Worm (Caenorhabditis elegans) whole organism, L3 larva: Measurements from ENCODE around the gene C02F4.5.

Experiments
- R02D3.7 ChIP-seq: fragments of 150-350 bp; optimal IDR thresholded peaks from 2 replicates; lab custom pipeline; 2014; ENCODE audit warnings: missing biosample characterization, missing genetic modification characterization
- ama-1 ChIP-seq: fragments of 150-350 bp; optimal IDR thresholded peaks from 2 replicates; lab custom pipeline; 2018
- egl-27 ChIP-seq: sonication (generic microtip); optimal IDR thresholded peaks from 4 replicates; lab custom pipeline; 2017; ENCODE audit warnings: missing biosample characterization, missing genetic modification reagents, missing genetic modification characterization
- elt-1 ChIP-seq: fragments of 150-350 bp; optimal IDR thresholded peaks from 2 replicates; lab custom pipeline; 2014; ENCODE audit warnings: missing biosample characterization, missing genetic modification characterization
- nhr-237 ChIP-seq: fragments of 150-350 bp; optimal IDR thresholded peaks from 2 replicates; lab custom pipeline; 2014; ENCODE audit warnings: missing biosample characterization, missing genetic modification characterization
- zag-1 ChIP-seq: fragments of 150-350 bp; optimal IDR thresholded peaks from 2 replicates; lab custom pipeline; 2014; ENCODE audit warnings: missing biosample characterization, missing genetic modification characterization

DNA sequence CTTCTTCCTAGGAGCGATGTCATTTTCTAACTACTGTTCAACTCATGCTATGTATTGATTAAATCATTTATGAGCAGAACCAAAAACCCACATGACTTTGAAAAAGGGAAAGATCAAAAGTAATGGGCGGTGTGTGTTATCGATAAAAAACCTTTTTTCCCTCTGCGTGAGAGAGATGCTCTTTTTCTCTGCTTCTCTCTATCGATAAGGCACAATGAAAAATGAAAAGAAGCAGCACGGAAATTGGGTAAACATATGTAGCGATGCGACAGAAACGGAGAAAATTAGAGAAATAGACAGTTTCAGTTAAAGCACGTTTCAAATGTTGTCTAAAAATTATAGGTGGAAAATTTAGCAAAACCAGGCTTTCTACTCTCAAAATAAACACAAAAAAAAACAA is 21.6 kb downstream of the C02F4.5 start:
- TF ChIP-seq ama-1 (lab: Kevin White, UChicago) (peak; percentile 29), elt-1 (tag; lab: Kevin White, UChicago) (no peak), nhr-237 (tag; lab: Kevin White, UChicago) (no peak), R02D3.7 (tag; lab: Kevin White, UChicago) (no peak), egl-27 (tag; lab: Kevin White, UChicago) (no peak), zag-1 (no peak)
